Worm (Caenorhabditis elegans) whole organism, young adult: ENCODE measurements around the gene ceh-54.

Source experiments
- aptf-2 ChIP-seq: fragments of 200-800 bp; sonication (Bioruptor generic); conservative IDR thresholded peaks from 2 replicates; pipeline ENCODE4 v1.3.6; 2022; ENCODE audit warnings: missing genetic modification reagents, missing genetic modification characterization, missing compliant biosample characterization
- atf-7 ChIP-seq: sonication (generic microtip); optimal IDR thresholded peaks from 2 replicates; lab custom pipeline; 2017; ENCODE audit warnings: mild to moderate bottlenecking, missing genetic modification characterization, missing compliant biosample characterization
- ceh-100 ChIP-seq: fragments of 200-800 bp; sonication (Bioruptor generic); IDR thresholded peaks from 2 replicates; pipeline ENCODE4 v1.3.6; 2022; ENCODE audit warnings: missing genetic modification reagents, missing genetic modification characterization, missing compliant biosample characterization
- dox-1 ChIP-seq: fragments of 200-800 bp; sonication (Bioruptor generic); IDR thresholded peaks from 2 replicates; pipeline ENCODE4 v1.3.6; 2022; ENCODE audit warnings: missing genetic modification reagents, missing genetic modification characterization, missing compliant biosample characterization
- ets-4 ChIP-seq: fragments of 200-800 bp; sonication (Bioruptor generic); optimal IDR thresholded peaks from 2 replicates; lab custom pipeline; 2018; ENCODE audit warnings: mild to moderate bottlenecking, missing genetic modification characterization, missing compliant biosample characterization
- fkh-3 ChIP-seq: sonication (generic microtip); optimal IDR thresholded peaks from 2 replicates; lab custom pipeline; 2016; ENCODE audit warnings: mild to moderate bottlenecking, missing genetic modification characterization, missing compliant biosample characterization
- hlh-12 ChIP-seq: sonication (generic microtip); optimal IDR thresholded peaks from 2 replicates; lab custom pipeline; 2016; ENCODE audit warnings: missing genetic modification characterization, missing compliant biosample characterization
- nfya-1 ChIP-seq: sonication (generic microtip); optimal IDR thresholded peaks from 2 replicates; lab custom pipeline; 2017; ENCODE audit warnings: antibody characterized with exemption, missing compliant biosample characterization, missing genetic modification characterization, borderline replicate concordance; ENCODE audit not compliant: insufficient read depth
- snpc-1.1 ChIP-seq: sonication (generic microtip); optimal IDR thresholded peaks from 2 replicates; lab custom pipeline; 2017; ENCODE audit warnings: missing genetic modification characterization, mild to moderate bottlenecking, missing compliant biosample characterization, antibody characterized with exemption, moderate library complexity, missing genotype, missing genetic modification reagents; ENCODE audit not compliant: insufficient read depth
- tlf-1 ChIP-seq: fragments of 200-800 bp; sonication (Bioruptor generic); optimal IDR thresholded peaks from 2 replicates; lab custom pipeline; 2018; ENCODE audit warnings: mild to moderate bottlenecking, missing genetic modification characterization, missing compliant biosample characterization

DNA sequence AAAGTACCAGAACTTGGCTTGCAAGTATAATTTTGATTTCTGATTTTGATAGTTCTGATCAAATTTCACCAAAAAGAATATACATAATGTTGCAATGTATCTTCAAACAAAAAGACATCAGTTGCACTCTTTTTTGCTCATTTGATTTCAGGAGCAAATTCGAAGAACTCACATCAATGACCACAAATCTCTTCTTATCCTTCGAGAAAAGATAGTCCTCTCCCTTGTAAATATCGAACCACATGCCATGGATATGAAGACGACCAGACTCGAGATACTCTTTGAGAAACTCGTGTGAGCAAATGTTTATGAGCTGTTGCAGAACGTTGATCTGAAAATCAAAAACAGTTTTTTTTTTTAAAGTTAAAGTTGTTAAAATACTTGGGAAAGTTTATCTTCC, 8.8 kb upstream of the ceh-54 start:
- no peak for TF ChIP-seq ets-4
- no peak for TF ChIP-seq ceh-100 (GFP tag; lab: Robert Waterston, UW)
- TF ChIP-seq tlf-1 (GFP tag; lab: Kevin White, UChicago) = no peak
- TF ChIP-seq atf-7 (tag; lab: Kevin White, UChicago) = no peak
- TF ChIP-seq nfya-1 (tag; lab: Kevin White, UChicago) = no peak
- no peak for TF ChIP-seq hlh-12 (tag; lab: Kevin White, UChicago)
- no peak for TF ChIP-seq dox-1 (GFP tag; lab: Robert Waterston, UW)
- TF ChIP-seq fkh-3 (tag; lab: Kevin White, UChicago) = no peak
- no peak for TF ChIP-seq snpc-1.1 (tag; lab: Kevin White, UChicago)
- no peak for TF ChIP-seq aptf-2 (GFP tag; lab: Robert Waterston, UW)
